Worm (Caenorhabditis elegans) whole organism, midembryonic: ENCODE data around the gene nhr-99.

ENCODE experiments used
- flt-1 ChIP-seq: fragments of 200-800 bp; sonication (Bioruptor generic); IDR thresholded peaks from 2 replicates; pipeline ENCODE4 v1.3.6; 2022; ENCODE audit warnings: missing genetic modification characterization, missing compliant biosample characterization
- klf-2 ChIP-seq: fragments of 200-800 bp; sonication (Bioruptor generic); conservative IDR thresholded peaks from 2 replicates; pipeline ENCODE4 v1.3.6; 2022; ENCODE audit warnings: missing genetic modification reagents, missing genetic modification characterization, missing compliant biosample characterization
- ztf-23 ChIP-seq: fragments of 200-800 bp; sonication (Bioruptor generic); IDR thresholded peaks from 2 replicates; pipeline ENCODE4 v1.3.6; 2022; ENCODE audit warnings: missing genetic modification reagents, missing genetic modification characterization, missing compliant biosample characterization

- TF ChIP-seq ztf-23 (GFP tag; lab: Robert Waterston, UW) (no peak), flt-1 (GFP tag; lab: Robert Waterston, UW) (no peak), klf-2 (GFP tag; lab: Robert Waterston, UW) (no peak)
Observed at ce11 chrV:433898-434297, 40.7 kb upstream of the nhr-99 start, which contains the start of gene B0554.2.
